Fruit fly (Drosophila melanogaster): ENCODE measurements around the gene CG14634.

Gene CG14634

DNA sequence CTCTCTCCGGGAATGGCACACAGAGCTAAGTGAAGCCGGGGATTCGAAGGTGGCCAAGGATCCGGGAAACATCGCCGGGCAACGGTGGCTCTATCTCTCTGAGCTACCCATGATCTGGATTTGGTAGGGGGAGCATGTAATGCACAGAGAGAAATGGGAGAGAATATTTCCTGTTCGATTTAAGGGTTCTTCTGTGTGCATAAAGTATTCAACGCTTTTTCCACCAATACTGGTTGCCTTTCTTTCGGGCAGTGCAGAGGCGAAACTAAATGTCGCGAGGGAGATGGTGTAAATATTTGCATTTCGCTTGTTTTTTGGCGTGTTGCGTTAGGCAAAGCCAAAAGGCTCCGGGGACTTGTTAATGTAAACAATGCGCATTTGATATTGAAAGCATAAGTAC is 20.5 kb upstream of the CG14634 start (continued):
- TF ChIP-seq kay (GFP tag; optimal IDR thresholded peaks at IDR 0.05) (no peak), CG2875 (GFP tag; optimal IDR thresholded peaks at IDR 0.05) (no peak), Dip2 (GFP tag; IDR thresholded peaks at IDR 0.05) (no peak), bsh (GFP tag; optimal IDR thresholded peaks at IDR 0.05) (peak in 1 of 2 experiments; percentile 47), phol (tag; optimal IDR thresholded peaks at IDR 0.05) (no peak), CG14667 (GFP tag; IDR thresholded peaks at IDR 0.05) (no peak), bbx (GFP tag; IDR thresholded peaks at IDR 0.05; ENCODE audit: partially characterized antibody) (no peak), tap (tag; optimal IDR thresholded peaks at IDR 0.05) (no peak), Mad (GFP tag; optimal IDR thresholded peaks at IDR 0.05) (no peak), Lim3 (GFP tag; IDR thresholded peaks at IDR 0.05) (no peak), Gug (GFP tag; IDR thresholded peaks at IDR 0.05) (peak; percentile 20; the same call in 1 of the 4 replicates), hkb (optimal IDR thresholded peaks at IDR 0.05) (no peak), hkb (GFP tag; IDR thresholded peaks at IDR 0.05) (0 out of 2 replicates have a peak, but pooled peaks have one; percentile 30), CG18262 (tag; optimal IDR thresholded peaks at IDR 0.05) (peak; percentile 3), luna (GFP tag; optimal IDR thresholded peaks at IDR 0.05) (no peak), CG13424 (tag; optimal IDR thresholded peaks at IDR 0.05) (peak; percentile 21), z (GFP tag; IDR thresholded peaks at IDR 0.05) (no peak), fd96Cb (tag; optimal IDR thresholded peaks at IDR 0.05) (peak; percentile 42), dysf (GFP tag; IDR thresholded peaks at IDR 0.05) (peak; percentile 41; the same call in 1 of the 3 replicates), Sox102F (GFP tag; optimal IDR thresholded peaks at IDR 0.05) (peak; percentile 31), Oli (tag; optimal IDR thresholded peaks at IDR 0.05) (peak; percentile 19), ATbp (GFP tag; optimal IDR thresholded peaks at IDR 0.05) (peak; percentile 27), B-H1 (GFP tag; IDR thresholded peaks at IDR 0.05) (no peak), CG9797 (GFP tag; optimal IDR thresholded peaks at IDR 0.05) (no peak)

DNA sequence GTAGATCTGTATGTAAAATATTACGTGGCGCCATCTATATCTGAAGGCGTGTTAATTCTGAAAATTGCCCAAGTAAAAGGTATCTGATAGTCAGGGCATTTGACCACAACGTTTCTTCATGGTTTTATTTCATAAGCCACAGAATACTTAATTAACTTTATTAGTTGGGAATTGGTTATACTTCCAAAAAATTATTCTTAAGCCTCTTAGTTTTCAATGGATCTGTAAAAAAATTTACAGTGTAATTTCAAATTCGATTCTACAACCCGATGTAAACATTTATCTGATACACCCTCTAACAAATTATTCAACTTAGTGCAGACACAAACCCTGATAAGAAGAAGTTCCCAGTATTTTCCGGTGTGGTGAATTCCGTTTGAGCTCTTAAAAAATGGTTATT is 18.9 kb upstream of the CG14634 start:
- TF ChIP-seq Dip2 (GFP tag; IDR thresholded peaks at IDR 0.05), result peak; percentile 91
- TF ChIP-seq HmgZ (tag; optimal IDR thresholded peaks at IDR 0.05), result peak; percentile 5
- peak; percentile 12; the same call in 1 of the 2 replicates for TF ChIP-seq Ada2b (GFP tag; IDR thresholded peaks at IDR 0.05)
- peak; percentile 48 for TF ChIP-seq esg (GFP tag; conservative IDR thresholded peaks at IDR 0.05)
- peak; percentile 45 for TF ChIP-seq CG30403 (GFP tag; optimal IDR thresholded peaks at IDR 0.05)
- 0 out of 3 replicates have a peak, but pooled peaks have one; percentile 54 for TF ChIP-seq CG6791 (GFP tag; IDR thresholded peaks at IDR 0.05; ENCODE audit: partially characterized antibody)
- no peak for TF ChIP-seq Six4 (GFP tag; optimal IDR thresholded peaks at IDR 0.05)
- no peak for TF ChIP-seq CG1647 (GFP tag; optimal IDR thresholded peaks at IDR 0.05)
- TF ChIP-seq CG6854 (GFP tag; optimal IDR thresholded peaks at IDR 0.05), result no peak
- TF ChIP-seq CG2116 (GFP tag; optimal IDR thresholded peaks at IDR 0.05), result peak; percentile 18
- TF ChIP-seq Ptx1 (GFP tag; IDR thresholded peaks at IDR 0.05), result peak; percentile 53
- TF ChIP-seq Dek (tag; optimal IDR thresholded peaks at IDR 0.05), result peak; percentile 5
- TF ChIP-seq al (GFP tag; IDR thresholded peaks at IDR 0.05), result peak; percentile 13; the same call in 1 of the 2 replicates
- TF ChIP-seq CG14050 (GFP tag; IDR thresholded peaks at IDR 0.05), result no peak
- TF ChIP-seq Adf1 (GFP tag; IDR thresholded peaks at IDR 0.05), result no peak
- peak; percentile 37 for TF ChIP-seq CG7839 (tag; optimal IDR thresholded peaks at IDR 0.05)
- TF ChIP-seq Deaf1 (tag; optimal IDR thresholded peaks at IDR 0.05), result peak; percentile 2
- no peak for TF ChIP-seq CG7271 (tag; optimal IDR thresholded peaks at IDR 0.05)
- TF ChIP-seq tap (tag; optimal IDR thresholded peaks at IDR 0.05), result no peak
- no peak for TF ChIP-seq org-1 (GFP tag; optimal IDR thresholded peaks at IDR 0.05)
- TF ChIP-seq unpg (GFP tag; optimal IDR thresholded peaks at IDR 0.05), result peak; percentile 37
- 0 out of 3 replicates have a peak, but pooled peaks have one; percentile 42 for TF ChIP-seq CG11695 (GFP tag; IDR thresholded peaks at IDR 0.05)
- TF ChIP-seq Lhr (GFP tag; optimal IDR thresholded peaks at IDR 0.05), result peak; percentile 33
- TF ChIP-seq Xbp1 (GFP tag; optimal IDR thresholded peaks at IDR 0.05), result peak; percentile 46
- no peak for TF ChIP-seq Hr78 (GFP tag; optimal IDR thresholded peaks at IDR 0.05)
- peak; percentile 29 for TF ChIP-seq trem (tag; optimal IDR thresholded peaks at IDR 0.05)
- TF ChIP-seq eve (GFP tag; optimal IDR thresholded peaks at IDR 0.05), result peak in 1 of 2 experiments; percentile 4
- peak; percentile 14 for TF ChIP-seq Ssrp (tag; optimal IDR thresholded peaks at IDR 0.05)
- TF ChIP-seq CoRest (tag; optimal IDR thresholded peaks at IDR 0.05), result peak; percentile 41
